Fruit fly (Drosophila melanogaster): ENCODE data around the gene ATPsynE.

- TF ChIP-seq CG8478 (optimal IDR thresholded peaks at IDR 0.05) = no peak
- no peak for TF ChIP-seq pan (optimal IDR thresholded peaks at IDR 0.05)
- TF ChIP-seq psq (optimal IDR thresholded peaks at IDR 0.05) = no peak
- TF ChIP-seq usp (GFP tag; optimal IDR thresholded peaks at IDR 0.05) = no peak
- TF ChIP-seq Dll (optimal IDR thresholded peaks at IDR 0.05) = peak; percentile 27
- TF ChIP-seq EcR (GFP tag; optimal IDR thresholded peaks at IDR 0.05) = no peak
These were observed 43.6 kb upstream of the ATPsynE start for dm6 chr3R:14283042-14283626.
